Fruit fly (Drosophila melanogaster) whole organism, embryonic: ENCODE measurements around the gene cac.

Source experiments
- Bgb ChIP-seq: fragments of 200-800 bp; sonication (Bioruptor generic); IDR thresholded peaks from 2 replicates; pipeline ENCODE4 v1.3.6; 2022; ENCODE audit warnings: missing biosample characterization, missing genetic modification characterization; ENCODE audit not compliant: partially characterized antibody
- CG10267 ChIP-seq: fragments of 200-800 bp; sonication (Bioruptor generic); optimal IDR thresholded peaks from 2 replicates; lab custom pipeline; 2018; ENCODE audit warnings: missing biosample characterization, mild to moderate bottlenecking, missing genetic modification characterization, moderate library complexity
- CG11398 ChIP-seq: fragments of 200-800 bp; sonication (Bioruptor generic); optimal IDR thresholded peaks from 2 replicates; lab custom pipeline; 2016; ENCODE audit warnings: missing biosample characterization, missing genetic modification characterization
- CG11456 ChIP-seq: fragments of 200-800 bp; sonication (Bioruptor generic); IDR thresholded peaks from 3 replicates; pipeline ENCODE4 v1.3.6; 2022; ENCODE audit warnings: missing biosample characterization, missing genetic modification characterization
- CG12659 ChIP-seq: fragments of 200-800 bp; sonication (Bioruptor generic); optimal IDR thresholded peaks from 3 replicates; lab custom pipeline; 2017; ENCODE audit warnings: mild to moderate bottlenecking, missing biosample characterization, missing genetic modification reagents, missing genetic modification characterization
- CG13894 ChIP-seq: fragments of 200-800 bp; sonication (Bioruptor generic); optimal IDR thresholded peaks from 3 replicates; lab custom pipeline; 2018; ENCODE audit warnings: missing biosample characterization, mild to moderate bottlenecking, missing genetic modification characterization, moderate library complexity
- CG14860 ChIP-seq: fragments of 200-800 bp; sonication (Bioruptor generic); IDR thresholded peaks from 3 replicates; pipeline ENCODE4 v1.3.6; 2022; ENCODE audit warnings: missing biosample characterization, missing genetic modification characterization; ENCODE audit not compliant: partially characterized antibody
- CG15073 ChIP-seq: fragments of 200-800 bp; sonication (Bioruptor generic); optimal IDR thresholded peaks from 2 replicates; lab custom pipeline; 2016; ENCODE audit warnings: missing biosample characterization, missing genetic modification characterization
- CG17359 ChIP-seq: fragments of 200-800 bp; sonication (Bioruptor generic); optimal IDR thresholded peaks from 3 replicates; lab custom pipeline; 2018; ENCODE audit warnings: missing biosample characterization, mild to moderate bottlenecking, missing genetic modification characterization, moderate library complexity
- CG17829 ChIP-seq: fragments of 200-800 bp; optimal IDR thresholded peaks from 2 replicates; lab custom pipeline; 2019; ENCODE audit warnings: missing biosample characterization, mild to moderate bottlenecking, missing genetic modification characterization, moderate library complexity
- CG2678 ChIP-seq: fragments of 200-800 bp; sonication (Bioruptor generic); optimal IDR thresholded peaks from 3 replicates; lab custom pipeline; 2019; ENCODE audit warnings: missing biosample characterization, mild to moderate bottlenecking, missing genetic modification characterization, moderate library complexity
- CG32772 ChIP-seq: fragments of 200-800 bp; sonication (Bioruptor generic); IDR thresholded peaks from 2 replicates; pipeline ENCODE4 v1.3.6; 2022; ENCODE audit warnings: missing biosample characterization, missing genetic modification characterization
- CG34224 ChIP-seq: fragments of 200-800 bp; sonication (Bioruptor generic); IDR thresholded peaks from 3 replicates; pipeline ENCODE4 v1.3.6; 2022; ENCODE audit warnings: missing biosample characterization, missing genetic modification characterization; ENCODE audit not compliant: partially characterized antibody
- CG6791 ChIP-seq: fragments of 200-800 bp; sonication (Bioruptor generic); IDR thresholded peaks from 3 replicates; pipeline ENCODE4 v1.3.6; 2022; ENCODE audit warnings: missing biosample characterization, missing genetic modification characterization; ENCODE audit not compliant: partially characterized antibody
- CG7963 ChIP-seq: fragments of 200-800 bp; sonication (Bioruptor generic); IDR thresholded peaks from 3 replicates; pipeline ENCODE4 v1.3.6; 2022; ENCODE audit warnings: missing biosample characterization, missing genetic modification characterization; ENCODE audit not compliant: partially characterized antibody
- CG8478 ChIP-seq: fragments of >200 bp; optimal IDR thresholded peaks from 2 replicates; lab custom pipeline; 2018
- CG9932 ChIP-seq: fragments of 200-800 bp; sonication (Bioruptor generic); IDR thresholded peaks from 2 replicates; pipeline ENCODE4 v1.3.6; 2022; ENCODE audit warnings: missing biosample characterization, missing genetic modification characterization
- D ChIP-seq, 2 experiments: fragments of 200-800 bp in 1 of 2; fragments of >200 bp in 1 of 2; sonication (Bioruptor generic) in 1 of 2; optimal IDR thresholded peaks; 2 replicates in 1 of 2; 3 replicates in 1 of 2; lab custom pipeline; 2017; ENCODE audit warnings: mild to moderate bottlenecking in 1 of 2, missing biosample characterization in 1 of 2, missing genetic modification characterization in 1 of 2, missing genetic modification reagents in 1 of 2
- Doc3 ChIP-seq: fragments of 200-800 bp; sonication (Bioruptor generic); IDR thresholded peaks from 3 replicates; pipeline ENCODE4 v1.3.6; 2022; ENCODE audit warnings: missing biosample characterization, missing genetic modification characterization; ENCODE audit not compliant: partially characterized antibody
- Dref ChIP-seq: fragments of 200-800 bp; sonication (Bioruptor generic); IDR thresholded peaks from 2 replicates; pipeline ENCODE4 v1.3.6; 2022; ENCODE audit warnings: missing biosample characterization, missing genetic modification characterization
- Ets97D ChIP-seq: fragments of 200-800 bp; sonication (Bioruptor generic); optimal IDR thresholded peaks from 3 replicates; lab custom pipeline; 2016; ENCODE audit warnings: missing biosample characterization, missing genetic modification characterization
- Fer3 ChIP-seq: fragments of 200-800 bp; sonication (Bioruptor generic); optimal IDR thresholded peaks from 2 replicates; lab custom pipeline; 2018; ENCODE audit warnings: missing biosample characterization, mild to moderate bottlenecking, missing genetic modification characterization, moderate library complexity
- Hr51 ChIP-seq, 2 experiments: fragments of 200-800 bp; sonication (Bioruptor generic); optimal IDR thresholded peaks; 2 replicates in 1 of 2; 3 replicates in 1 of 2; lab custom pipeline; 2016 to 2018; ENCODE audit warnings: missing biosample characterization in 2 of 2, missing genetic modification characterization in 2 of 2, mild to moderate bottlenecking in 1 of 2, moderate library complexity in 1 of 2
- MESR4 ChIP-seq: fragments of 200-800 bp; sonication (Bioruptor generic); optimal IDR thresholded peaks from 2 replicates; lab custom pipeline; 2018; ENCODE audit warnings: missing biosample characterization, mild to moderate bottlenecking, missing genetic modification characterization, moderate library complexity
- Pdp1 ChIP-seq, 2 experiments: fragments of 200-800 bp; sonication (Bioruptor generic); optimal IDR thresholded peaks; 3 replicates each; lab custom pipeline; 2016; ENCODE audit warnings: missing biosample characterization in 2 of 2, missing genetic modification characterization in 2 of 2, mild to moderate bottlenecking in 1 of 2, moderate library complexity in 1 of 2
- Poxn ChIP-seq: fragments of 200-800 bp; sonication (Bioruptor generic); IDR thresholded peaks from 2 replicates; pipeline ENCODE4 v1.3.6; 2022; ENCODE audit warnings: missing biosample characterization, missing genetic modification characterization
- Ravus ChIP-seq: fragments of 200-800 bp; sonication (Bioruptor generic); IDR thresholded peaks from 2 replicates; pipeline ENCODE4 v1.3.6; 2022; ENCODE audit warnings: missing biosample characterization, missing genetic modification characterization
- Sry-δ ChIP-seq: fragments of 200-800 bp; sonication (Bioruptor generic); optimal IDR thresholded peaks from 2 replicates; lab custom pipeline; 2016; ENCODE audit warnings: missing biosample characterization, missing genetic modification characterization
- abd-A ChIP-seq: fragments of 200-800 bp; sonication (Bioruptor generic); optimal IDR thresholded peaks from 3 replicates; lab custom pipeline; 2019; ENCODE audit warnings: missing biosample characterization, mild to moderate bottlenecking, missing genetic modification characterization, moderate library complexity
- ato ChIP-seq: fragments of 200-800 bp; sonication (Bioruptor generic); IDR thresholded peaks from 2 replicates; pipeline ENCODE4 v1.3.6; 2022; ENCODE audit warnings: missing biosample characterization, missing genetic modification characterization; ENCODE audit not compliant: partially characterized antibody
- corto ChIP-seq: fragments of 200-800 bp; sonication (Bioruptor generic); optimal IDR thresholded peaks from 2 replicates; lab custom pipeline; 2016; ENCODE audit warnings: missing biosample characterization, mild to moderate bottlenecking, missing genetic modification characterization, moderate library complexity
- crp ChIP-seq, 2 experiments: fragments of 200-800 bp; sonication (Bioruptor generic); optimal IDR thresholded peaks; 2 replicates in 1 of 2; 3 replicates in 1 of 2; lab custom pipeline; 2017; ENCODE audit warnings: missing biosample characterization in 2 of 2, missing genetic modification characterization in 2 of 2, mild to moderate bottlenecking in 1 of 2, moderate library complexity in 1 of 2
- dpn ChIP-seq, 2 experiments: fragments of 200-800 bp; sonication (Bioruptor generic); optimal IDR thresholded peaks; 3 replicates each; lab custom pipeline; 2016; ENCODE audit warnings: missing biosample characterization in 2 of 2, missing genetic modification characterization in 2 of 2
- gfzf ChIP-seq: fragments of 200-800 bp; sonication (Bioruptor generic); optimal IDR thresholded peaks from 2 replicates; lab custom pipeline; 2016; ENCODE audit warnings: missing biosample characterization, mild to moderate bottlenecking, missing genetic modification characterization, moderate library complexity
- ham ChIP-seq: fragments of 200-800 bp; sonication (Bioruptor generic); IDR thresholded peaks from 2 replicates; pipeline ENCODE4 v1.3.6; 2022; ENCODE audit warnings: missing biosample characterization, missing genetic modification characterization
- hb ChIP-seq: fragments of 200-800 bp; sonication (Bioruptor generic); IDR thresholded peaks from 3 replicates; pipeline ENCODE4 v1.3.6; 2022; ENCODE audit warnings: missing biosample characterization, missing genetic modification characterization; ENCODE audit not compliant: partially characterized antibody
- lilli ChIP-seq: fragments of 200-800 bp; sonication (Bioruptor generic); optimal IDR thresholded peaks from 3 replicates; lab custom pipeline; 2016; ENCODE audit warnings: missing biosample characterization, missing genetic modification characterization
- nerfin-2 ChIP-seq: fragments of 200-800 bp; sonication (Bioruptor generic); IDR thresholded peaks from 2 replicates; pipeline ENCODE4 v1.3.6; 2022; ENCODE audit warnings: missing biosample characterization, missing genetic modification characterization; ENCODE audit not compliant: partially characterized antibody
- pnt ChIP-seq: fragments of 200-800 bp; sonication (Bioruptor generic); optimal IDR thresholded peaks from 3 replicates; lab custom pipeline; 2016; ENCODE audit warnings: missing biosample characterization, missing genetic modification characterization
- pzg ChIP-seq: fragments of 200-800 bp; sonication (Bioruptor generic); optimal IDR thresholded peaks from 3 replicates; lab custom pipeline; 2018; ENCODE audit warnings: missing biosample characterization, mild to moderate bottlenecking, missing genetic modification characterization, moderate library complexity
- stwl ChIP-seq: fragments of 200-800 bp; sonication (Bioruptor generic); optimal IDR thresholded peaks from 3 replicates; lab custom pipeline; 2018; ENCODE audit warnings: missing biosample characterization, mild to moderate bottlenecking, missing genetic modification characterization, moderate library complexity
- unc-4 ChIP-seq: fragments of 200-800 bp; sonication (Bioruptor generic); IDR thresholded peaks from 2 replicates; pipeline ENCODE4 v1.3.6; 2022; ENCODE audit warnings: missing biosample characterization, missing genetic modification characterization; ENCODE audit not compliant: partially characterized antibody
- vnd ChIP-seq: fragments of 200-800 bp; sonication (Bioruptor generic); IDR thresholded peaks from 3 replicates; pipeline ENCODE4 v1.3.6; 2022; ENCODE audit warnings: missing biosample characterization, missing genetic modification characterization; ENCODE audit not compliant: partially characterized antibody
- zen2 ChIP-seq: fragments of 200-800 bp; sonication (Bioruptor generic); IDR thresholded peaks from 3 replicates; pipeline ENCODE4 v1.3.6; 2022; ENCODE audit warnings: missing biosample characterization, missing genetic modification characterization; ENCODE audit not compliant: partially characterized antibody

The cac gene

DNA sequence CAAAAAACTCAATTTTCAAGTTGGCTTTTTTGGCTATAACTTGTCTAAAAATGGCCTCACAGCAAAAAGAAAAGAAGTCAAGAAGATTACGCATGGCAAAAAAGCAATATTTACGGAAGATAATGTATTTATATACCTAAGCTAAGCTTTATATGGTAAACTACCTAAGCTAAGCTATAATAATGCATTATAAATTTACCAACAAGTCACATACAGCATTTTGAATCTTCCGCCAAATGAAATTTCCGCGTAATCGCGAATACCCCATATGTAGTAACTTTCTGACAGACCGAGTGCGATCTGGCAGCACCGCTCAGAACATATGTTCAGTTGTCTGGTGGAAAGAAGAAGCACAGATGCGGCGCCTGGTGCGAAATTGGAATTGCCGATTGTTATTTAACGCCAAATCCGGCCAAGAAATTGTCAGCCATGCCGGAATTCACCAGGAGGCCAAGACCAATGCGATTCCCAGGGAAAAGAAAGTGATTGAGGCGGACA lies 93.2 kb downstream of the cac start, which contains the start of gene sicily (continued):
- TF ChIP-seq CG6791 = no peak
- no peak for TF ChIP-seq Poxn (GFP tag; lab: Robert Waterston, UW)
- TF ChIP-seq CG12659 (GFP tag; lab: Kevin White, UChicago) = no peak
- no peak for TF ChIP-seq abd-A (tag; lab: Kevin White, UChicago)
- TF ChIP-seq CG11456 (GFP tag; lab: Robert Waterston, UW) = no peak
- TF ChIP-seq gfzf (GFP tag; lab: Kevin White, UChicago) = peak; percentile 30

DNA sequence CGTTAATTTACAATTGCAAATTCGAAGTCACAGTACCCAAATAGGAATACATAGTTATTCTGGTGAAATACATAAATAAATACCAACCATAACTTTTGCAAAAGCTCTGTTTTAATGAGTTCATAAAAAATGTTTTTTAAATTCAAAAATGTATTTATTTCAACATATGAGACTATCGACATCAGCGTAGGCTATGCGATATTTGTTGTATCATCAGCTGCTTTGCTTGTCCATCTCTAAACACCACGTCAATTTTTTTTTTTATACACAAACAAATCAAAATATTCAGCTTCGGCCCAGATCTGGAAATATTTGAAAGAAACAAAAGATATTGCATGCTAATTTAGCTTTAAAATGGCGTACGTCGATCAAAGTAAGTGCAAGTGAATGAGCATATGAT lies 96.7 kb downstream of the cac start, which contains the start of gene CG1840:
TSS of gene CG1840 (plus strand) at position 211 of the 400 bp plus-strand sequence.
- TF ChIP-seq CG13894 (tag; lab: Kevin White, UChicago) = peak; percentile 28
- TF ChIP-seq zen2 (GFP tag; lab: Robert Waterston, UW) = peak; percentile 67; the same call in 1 of the 3 replicates
- peak in 1 of 2 experiments; percentile 79 for TF ChIP-seq crp (GFP tag; optimal IDR thresholded peaks at IDR 0.05; lab: Kevin White, UChicago)
- peak in 1 of 2 experiments; percentile 9 for TF ChIP-seq dpn (GFP tag; optimal IDR thresholded peaks at IDR 0.05; lab: Kevin White, UChicago)
- peak; percentile 32 for TF ChIP-seq pzg (GFP tag; lab: Kevin White, UChicago)
- TF ChIP-seq Fer3 = peak; percentile 13
- TF ChIP-seq CG11398 (GFP tag; lab: Kevin White, UChicago) = no peak
- peak; percentile 87 for TF ChIP-seq Sry-δ (GFP tag; lab: Kevin White, UChicago)
- peak; percentile 80 for TF ChIP-seq unc-4 (GFP tag; lab: Robert Waterston, UW)
- peak; percentile 55; the same call in 2 of the 3 replicates for TF ChIP-seq CG14860 (GFP tag; lab: Robert Waterston, UW)
- no peak for TF ChIP-seq ham (GFP tag; lab: Robert Waterston, UW)
- TF ChIP-seq CG7963 (GFP tag; lab: Robert Waterston, UW) = peak; percentile 55; the same call in 2 of the 3 replicates
- TF ChIP-seq pnt = no peak
- TF ChIP-seq vnd (GFP tag; lab: Robert Waterston, UW) = peak; percentile 70
- TF ChIP-seq corto (GFP tag; lab: Kevin White, UChicago) = no peak
- peak; percentile 77 for TF ChIP-seq Doc3 (GFP tag; lab: Robert Waterston, UW)
- peak; percentile 44 for TF ChIP-seq CG10267 (tag; lab: Kevin White, UChicago)
- peak; percentile 57 for TF ChIP-seq CG9932 (GFP tag; lab: Robert Waterston, UW)
- TF ChIP-seq Bgb = peak; percentile 72
- TF ChIP-seq stwl (tag; lab: Kevin White, UChicago) = peak; percentile 59
- peak; percentile 6 for TF ChIP-seq gfzf (GFP tag; lab: Kevin White, UChicago)
- no peak for TF ChIP-seq Hr51 (GFP tag; optimal IDR thresholded peaks at IDR 0.05; lab: Kevin White, UChicago)
- TF ChIP-seq CG17359 (tag; lab: Kevin White, UChicago) = peak; percentile 65
- TF ChIP-seq CG32772 (GFP tag; lab: Robert Waterston, UW) = peak; percentile 59; the same call in 1 of the 2 replicates
- peak; percentile 48 for TF ChIP-seq Dref
- no peak for TF ChIP-seq Ravus (GFP tag; lab: Robert Waterston, UW)
- peak; percentile 77 for TF ChIP-seq CG6791
- TF ChIP-seq Ets97D (GFP tag; lab: Kevin White, UChicago) = peak; percentile 13
- no peak for TF ChIP-seq CG17829
- peak; percentile 78 for TF ChIP-seq CG34224 (GFP tag; lab: Robert Waterston, UW)
- 0 out of 3 replicates have a peak, but pooled peaks have one; percentile 60 for TF ChIP-seq hb
- no peak for TF ChIP-seq CG8478 (lab: Kevin White, UChicago)
- TF ChIP-seq ato = peak; percentile 70; the same call in 1 of the 2 replicates
- peak; percentile 67 for TF ChIP-seq MESR4
- peak; percentile 8 for TF ChIP-seq lilli
- TF ChIP-seq CG2678 (tag; lab: Kevin White, UChicago) = no peak
- no peak for TF ChIP-seq D (optimal IDR thresholded peaks at IDR 0.05; lab: Kevin White, UChicago)
- TF ChIP-seq D (GFP tag; optimal IDR thresholded peaks at IDR 0.05; lab: Kevin White, UChicago) = no peak
- TF ChIP-seq CG15073 (GFP tag; lab: Kevin White, UChicago) = no peak
- TF ChIP-seq Pdp1 (GFP tag; optimal IDR thresholded peaks at IDR 0.05; lab: Kevin White, UChicago) = peak in 1 of 2 experiments; percentile 95
- TF ChIP-seq CG12659 (GFP tag; lab: Kevin White, UChicago) = peak; percentile 14
- TF ChIP-seq nerfin-2 (GFP tag; lab: Robert Waterston, UW) = peak; percentile 33; the same call in 1 of the 2 replicates
